Fruit fly (Drosophila melanogaster) whole organism: ENCODE results near the gene Usp10.

Source experiments
- CG8478 ChIP-seq: fragments of >200 bp; optimal IDR thresholded peaks from 2 replicates; lab custom pipeline; 2018; ENCODE audit warnings: inconsistent platforms
- Dll ChIP-seq: fragments of >200 bp; optimal IDR thresholded peaks from 2 replicates; lab custom pipeline; 2017
- EcR ChIP-seq, 2 experiments: fragments of >200 bp; optimal IDR thresholded peaks; 2 replicates each; lab custom pipeline; 2017; ENCODE audit warnings: missing biosample characterization in 2 of 2, missing genetic modification characterization in 2 of 2, missing genetic modification reagents in 2 of 2
- pan ChIP-seq: fragments of >200 bp; optimal IDR thresholded peaks from 2 replicates; lab custom pipeline; 2017
- psq ChIP-seq: fragments of >200 bp; optimal IDR thresholded peaks from 2 replicates; lab custom pipeline; 2017
- usp ChIP-seq: fragments of >200 bp; optimal IDR thresholded peaks from 2 replicates; lab custom pipeline; 2017; ENCODE audit warnings: missing biosample characterization, missing genetic modification characterization, mixed read lengths

Usp10 gene

dm6 chr3L:871713-872112 is at the start of gene Usp10:
Usp10 (plus strand) TSS chr3L:871899.
- TF ChIP-seq psq (lab: Kevin White, UChicago): no peak
- no peak for TF ChIP-seq pan (lab: Kevin White, UChicago)
- no peak for TF ChIP-seq usp (GFP tag; lab: Kevin White, UChicago)
- TF ChIP-seq Dll (lab: Kevin White, UChicago): no peak
- no peak for TF ChIP-seq CG8478 (lab: Kevin White, UChicago)
- no peak for TF ChIP-seq EcR (GFP tag; optimal IDR thresholded peaks at IDR 0.05; lab: Kevin White, UChicago)

- TF ChIP-seq EcR (GFP tag; optimal IDR thresholded peaks at IDR 0.05; lab: Kevin White, UChicago) (no peak), pan (lab: Kevin White, UChicago) (no peak), psq (lab: Kevin White, UChicago) (no peak)
Observed at dm6 chr3L:821951-822350, 49.7 kb upstream of the Usp10 start.

- TF ChIP-seq CG8478 (lab: Kevin White, UChicago): no peak
- TF ChIP-seq EcR (GFP tag; optimal IDR thresholded peaks at IDR 0.05; lab: Kevin White, UChicago): no peak
- no peak for TF ChIP-seq pan (lab: Kevin White, UChicago)
- TF ChIP-seq usp (GFP tag; lab: Kevin White, UChicago): no peak
- no peak for TF ChIP-seq psq (lab: Kevin White, UChicago)
- TF ChIP-seq Dll (lab: Kevin White, UChicago): no peak
Observed at dm6 chr3L:822619-823018, 49.1 kb upstream of the Usp10 start.

- TF ChIP-seq psq (lab: Kevin White, UChicago): no peak
Observed at dm6 chr3L:823597-823996, 48.1 kb upstream of the Usp10 start.

- TF ChIP-seq pan (lab: Kevin White, UChicago) (no peak), Dll (lab: Kevin White, UChicago) (no peak), psq (lab: Kevin White, UChicago) (no peak)
Observed at dm6 chr3L:824444-824843, 47.3 kb upstream of the Usp10 start.

dm6 chr3L:832897-833857 is 38.5 kb upstream of the Usp10 start, which contains the start of gene Sf3b3:
Sf3b3 (minus strand) TSS chr3L:833385.
- no peak for TF ChIP-seq pan (lab: Kevin White, UChicago)
- TF ChIP-seq CG8478 (lab: Kevin White, UChicago): no peak
- no peak for TF ChIP-seq psq (lab: Kevin White, UChicago)
- TF ChIP-seq EcR (GFP tag; optimal IDR thresholded peaks at IDR 0.05; lab: Kevin White, UChicago): no peak
- no peak for TF ChIP-seq usp (GFP tag; lab: Kevin White, UChicago)
- no peak for TF ChIP-seq Dll (lab: Kevin White, UChicago)

dm6 chr3L:833878-834277 is 37.8 kb upstream of the Usp10 start, which contains the start of gene CG42553:
CG42553 (plus strand) TSS chr3L:834093.
- TF ChIP-seq psq (lab: Kevin White, UChicago): no peak
- TF ChIP-seq EcR (GFP tag; optimal IDR thresholded peaks at IDR 0.05; lab: Kevin White, UChicago): no peak
- no peak for TF ChIP-seq usp (GFP tag; lab: Kevin White, UChicago)
- TF ChIP-seq CG8478 (lab: Kevin White, UChicago): no peak
- no peak for TF ChIP-seq Dll (lab: Kevin White, UChicago)
- no peak for TF ChIP-seq pan (lab: Kevin White, UChicago)

- TF ChIP-seq Dll (lab: Kevin White, UChicago) (no peak), psq (lab: Kevin White, UChicago) (no peak), pan (lab: Kevin White, UChicago) (no peak), CG8478 (lab: Kevin White, UChicago) (no peak), usp (GFP tag; lab: Kevin White, UChicago) (no peak), EcR (GFP tag; optimal IDR thresholded peaks at IDR 0.05; lab: Kevin White, UChicago) (no peak)
Observed at dm6 chr3L:835455-836034, 36.2 kb upstream of the Usp10 start, which contains the start of gene CG42554. CG42554 (plus strand) TSS chr3L:835683.

dm6 chr3L:837552-838187 is 34.0 kb upstream of the Usp10 start, which contains the start of the genes CG13901 and CG13887:
CG13901 (minus strand) TSS chr3L:837821.
CG13887 (plus strand) TSS chr3L:837861.
- no peak for TF ChIP-seq pan (lab: Kevin White, UChicago)
- no peak for TF ChIP-seq psq (lab: Kevin White, UChicago)
- no peak for TF ChIP-seq CG8478 (lab: Kevin White, UChicago)
- TF ChIP-seq Dll (lab: Kevin White, UChicago): no peak
- TF ChIP-seq EcR (GFP tag; optimal IDR thresholded peaks at IDR 0.05; lab: Kevin White, UChicago): no peak
- TF ChIP-seq usp (GFP tag; lab: Kevin White, UChicago): no peak

dm6 chr3L:841260-841659 is 30.4 kb upstream of the Usp10 start, which contains the start of the genes JMJD5 and Gr61a:
JMJD5 (minus strand) TSS chr3L:841360.
Gr61a (plus strand) TSS chr3L:841451.
- TF ChIP-seq usp (GFP tag; lab: Kevin White, UChicago) (no peak), Dll (lab: Kevin White, UChicago) (no peak), psq (lab: Kevin White, UChicago) (no peak), CG8478 (lab: Kevin White, UChicago) (no peak), pan (lab: Kevin White, UChicago) (no peak), EcR (GFP tag; optimal IDR thresholded peaks at IDR 0.05; lab: Kevin White, UChicago) (no peak)

- TF ChIP-seq psq (lab: Kevin White, UChicago) (no peak), Dll (lab: Kevin White, UChicago) (no peak), pan (lab: Kevin White, UChicago) (no peak), usp (GFP tag; lab: Kevin White, UChicago) (no peak), CG8478 (lab: Kevin White, UChicago) (no peak), EcR (GFP tag; optimal IDR thresholded peaks at IDR 0.05; lab: Kevin White, UChicago) (no peak)
Observed at dm6 chr3L:843626-844025, 28.1 kb upstream of the Usp10 start, which contains the start of gene Cep290. Cep290 (plus strand) TSS chr3L:843926.
